Fruit fly (Drosophila melanogaster): ENCODE results near the gene CG15337.

dm6 chrX:8192191-8192590 is 32.3 kb downstream of the CG15337 start:
- TF ChIP-seq Myc (optimal IDR thresholded peaks at IDR 0.05) (no peak), ttk (optimal IDR thresholded peaks at IDR 0.05) (no peak), psq (optimal IDR thresholded peaks at IDR 0.05) (no peak), h (optimal IDR thresholded peaks at IDR 0.05) (no peak), insv (optimal IDR thresholded peaks at IDR 0.05) (no peak)
